Fruit fly (Drosophila melanogaster): ENCODE results near the gene dsb.

dsb gene

dm6 chr3L:1876215-1876625, 33.8 kb downstream of the dsb start, which contains the start of gene dre4 (continued):
- peak; percentile 28; the same call in 1 of the 2 replicates for TF ChIP-seq gsb (GFP tag; IDR thresholded peaks at IDR 0.05)
- peak; percentile 37 for TF ChIP-seq fd102C (GFP tag; optimal IDR thresholded peaks at IDR 0.05)
- peak; percentile 70 for TF ChIP-seq Chrac-16 (GFP tag; optimal IDR thresholded peaks at IDR 0.05)
- TF ChIP-seq Adf1 (GFP tag; IDR thresholded peaks at IDR 0.05): peak; percentile 70
- peak; percentile 58 to 78 for TF ChIP-seq Hr51 (GFP tag; optimal IDR thresholded peaks at IDR 0.05)
- TF ChIP-seq Optix (GFP tag; IDR thresholded peaks at IDR 0.05): no peak
- TF ChIP-seq sisA (GFP tag; IDR thresholded peaks at IDR 0.05): peak; percentile 51; the same call in 1 of the 2 replicates
- peak; percentile 77 for TF ChIP-seq phol (tag; optimal IDR thresholded peaks at IDR 0.05)
- no peak for TF ChIP-seq kni (GFP tag; optimal IDR thresholded peaks at IDR 0.05)
- peak; percentile 51 for TF ChIP-seq caup (GFP tag; optimal IDR thresholded peaks at IDR 0.05; ENCODE audit: severe bottlenecking)
- peak; percentile 66 for TF ChIP-seq CG12769 (tag; optimal IDR thresholded peaks at IDR 0.05)
- TF ChIP-seq CG10147 (GFP tag; optimal IDR thresholded peaks at IDR 0.05): peak; percentile 66
- TF ChIP-seq Side (GFP tag; optimal IDR thresholded peaks at IDR 0.05): peak; percentile 68
- TF ChIP-seq Ada2b (GFP tag; IDR thresholded peaks at IDR 0.05): peak; percentile 40; the same call in 1 of the 2 replicates
- TF ChIP-seq CHES-1-like (GFP tag; optimal IDR thresholded peaks at IDR 0.05): peak; percentile 94
- TF ChIP-seq Max (GFP tag; optimal IDR thresholded peaks at IDR 0.05): peak; percentile 65
- TF ChIP-seq CG14050 (GFP tag; IDR thresholded peaks at IDR 0.05): peak; percentile 68
- peak; percentile 45 for TF ChIP-seq gcm2 (GFP tag; optimal IDR thresholded peaks at IDR 0.05)
- peak; percentile 34 for TF ChIP-seq ERR (GFP tag; optimal IDR thresholded peaks at IDR 0.05)
- TF ChIP-seq chinmo (GFP tag; IDR thresholded peaks at IDR 0.05; ENCODE audit: partially characterized antibody): 0 out of 4 replicates have a peak, but pooled peaks have one; percentile 19
- TF ChIP-seq sob (GFP tag; IDR thresholded peaks at IDR 0.05): peak; percentile 66; the same call in 1 of the 2 replicates
- peak; percentile 20 for TF ChIP-seq btn (GFP tag; optimal IDR thresholded peaks at IDR 0.05)
- TF ChIP-seq Dbx (GFP tag; IDR thresholded peaks at IDR 0.05): peak; percentile 83
- TF ChIP-seq Asciz (GFP tag; optimal IDR thresholded peaks at IDR 0.05): peak; percentile 62
- TF ChIP-seq schlank (tag; optimal IDR thresholded peaks at IDR 0.05): peak; percentile 29
- TF ChIP-seq CG2678 (tag; optimal IDR thresholded peaks at IDR 0.05): peak; percentile 74
- peak; percentile 60 for TF ChIP-seq Sin3A (optimal IDR thresholded peaks at IDR 0.05)
- TF ChIP-seq CG7556 (GFP tag; optimal IDR thresholded peaks at IDR 0.05): peak; percentile 66
- peak; percentile 20 for TF ChIP-seq CG30020 (tag; optimal IDR thresholded peaks at IDR 0.05)
- no peak for TF ChIP-seq fru (optimal IDR thresholded peaks at IDR 0.05)
- peak; percentile 48 for TF ChIP-seq disco-r (GFP tag; optimal IDR thresholded peaks at IDR 0.05)
- TF ChIP-seq Hmx (GFP tag; optimal IDR thresholded peaks at IDR 0.05): no peak
- peak; percentile 44 for TF ChIP-seq en (GFP tag; optimal IDR thresholded peaks at IDR 0.05)
- peak; percentile 9 for TF ChIP-seq psq (GFP tag; optimal IDR thresholded peaks at IDR 0.05)
- peak; percentile 83 for TF ChIP-seq lab (GFP tag; optimal IDR thresholded peaks at IDR 0.05)
- peak; percentile 78 for TF ChIP-seq CG12744 (GFP tag; optimal IDR thresholded peaks at IDR 0.05)
- 0 out of 2 replicates have a peak, but pooled peaks have one; percentile 26 for TF ChIP-seq aop (GFP tag; IDR thresholded peaks at IDR 0.05)
- peak in 1 of 2 experiments; percentile 21 for TF ChIP-seq insv (GFP tag; optimal IDR thresholded peaks at IDR 0.05)
- no peak for TF ChIP-seq z (GFP tag; IDR thresholded peaks at IDR 0.05)
- peak; percentile 37 for TF ChIP-seq CG1529 (GFP tag; optimal IDR thresholded peaks at IDR 0.05)
- no peak for TF ChIP-seq CG33557 (GFP tag; optimal IDR thresholded peaks at IDR 0.05)
- peak; percentile 53 for TF ChIP-seq D19B (GFP tag; optimal IDR thresholded peaks at IDR 0.05)
- peak; percentile 51 for TF ChIP-seq ATbp (GFP tag; optimal IDR thresholded peaks at IDR 0.05)
- TF ChIP-seq Mes4 (GFP tag; optimal IDR thresholded peaks at IDR 0.05): peak; percentile 52
- peak; percentile 58; the same call in 1 of the 2 replicates for TF ChIP-seq Awh (GFP tag; IDR thresholded peaks at IDR 0.05)
- no peak for TF ChIP-seq Jarid2 (GFP tag; optimal IDR thresholded peaks at IDR 0.05)
- TF ChIP-seq CG15696 (tag; optimal IDR thresholded peaks at IDR 0.05): peak; percentile 37
- peak; percentile 71 for TF ChIP-seq CG9609 (GFP tag; optimal IDR thresholded peaks at IDR 0.05)
- TF ChIP-seq CG10979 (tag; optimal IDR thresholded peaks at IDR 0.05): peak; percentile 78
- peak; percentile 73 for TF ChIP-seq CG15479 (GFP tag; optimal IDR thresholded peaks at IDR 0.05)
- peak; percentile 63 for TF ChIP-seq az2 (GFP tag; optimal IDR thresholded peaks at IDR 0.05)

Data from whole organism, embryonic.